Worm (Caenorhabditis elegans) whole organism, mixed stage, embryonic: ENCODE data around the gene M05D6.3.

Source experiments
- M03D4.4 ChIP-seq: sonication (generic microtip); optimal IDR thresholded peaks from 2 replicates; lab custom pipeline; 2017; ENCODE audit warnings: mild to moderate bottlenecking, missing genetic modification characterization, missing compliant biosample characterization
- bed-3 ChIP-seq: fragments of 200-800 bp; sonication (Bioruptor generic); optimal IDR thresholded peaks from 3 replicates; lab custom pipeline; 2018; ENCODE audit warnings: mild to moderate bottlenecking, missing genetic modification characterization, moderate library complexity, missing compliant biosample characterization
- blmp-1 ChIP-seq: fragments of 150-350 bp; optimal IDR thresholded peaks from 2 replicates; lab custom pipeline; 2014; ENCODE audit warnings: missing biosample characterization, missing genetic modification characterization
- ceh-39 ChIP-seq: fragments of 150-350 bp; optimal IDR thresholded peaks from 2 replicates; lab custom pipeline; 2014; ENCODE audit warnings: missing biosample characterization, missing genetic modification characterization
- ceh-43 ChIP-seq: fragments of 200-800 bp; sonication (Bioruptor generic); optimal IDR thresholded peaks from 2 replicates; lab custom pipeline; 2018; ENCODE audit warnings: mild to moderate bottlenecking, missing genetic modification characterization, moderate library complexity, missing compliant biosample characterization
- ceh-83 ChIP-seq: fragments of 200-800 bp; sonication (Bioruptor generic); optimal IDR thresholded peaks from 2 replicates; lab custom pipeline; 2018; ENCODE audit warnings: mild to moderate bottlenecking, missing genetic modification characterization, missing compliant biosample characterization
- ces-1 ChIP-seq: fragments of 150-350 bp; optimal IDR thresholded peaks from 2 replicates; lab custom pipeline; 2014; ENCODE audit warnings: missing biosample characterization, missing genetic modification reagents, missing genetic modification characterization
- cnd-1 ChIP-seq: fragments of 200-800 bp; sonication (Bioruptor generic); optimal IDR thresholded peaks from 2 replicates; lab custom pipeline; 2018; ENCODE audit warnings: mild to moderate bottlenecking, missing genetic modification characterization, missing compliant biosample characterization
- drap-1 ChIP-seq: fragments of 200-800 bp; sonication (Bioruptor generic); optimal IDR thresholded peaks from 3 replicates; lab custom pipeline; 2018; ENCODE audit warnings: mild to moderate bottlenecking, missing genetic modification characterization, missing compliant biosample characterization
- elt-1 ChIP-seq: sonication (generic microtip); optimal IDR thresholded peaks from 2 replicates; lab custom pipeline; 2017; ENCODE audit warnings: missing genetic modification characterization, mild to moderate bottlenecking, missing compliant biosample characterization, antibody characterized with exemption, moderate library complexity, borderline replicate concordance; ENCODE audit not compliant: insufficient read depth
- elt-3 ChIP-seq: fragments of 150-350 bp; optimal IDR thresholded peaks from 2 replicates; lab custom pipeline; 2014; ENCODE audit warnings: missing biosample characterization, missing genetic modification characterization
- flh-1 ChIP-seq: fragments of 200-800 bp; sonication (Bioruptor generic); optimal IDR thresholded peaks from 2 replicates; lab custom pipeline; 2018; ENCODE audit warnings: mild to moderate bottlenecking, missing genetic modification characterization, moderate library complexity, missing compliant biosample characterization
- ham-2 ChIP-seq: fragments of 200-800 bp; sonication (Bioruptor generic); optimal IDR thresholded peaks from 2 replicates; lab custom pipeline; 2018; ENCODE audit warnings: mild to moderate bottlenecking, missing genetic modification characterization, missing compliant biosample characterization
- hlh-1 ChIP-seq: fragments of 150-350 bp; optimal IDR thresholded peaks from 2 replicates; lab custom pipeline; 2014; ENCODE audit warnings: missing biosample characterization, missing genetic modification reagents, missing genetic modification characterization
- lin-32 ChIP-seq: fragments of 200-800 bp; sonication (Bioruptor generic); optimal IDR thresholded peaks from 2 replicates; lab custom pipeline; 2018; ENCODE audit warnings: mild to moderate bottlenecking, missing genetic modification characterization, missing compliant biosample characterization
- mab-5 ChIP-seq: fragments of 150-350 bp; optimal IDR thresholded peaks from 2 replicates; lab custom pipeline; 2014; ENCODE audit warnings: missing biosample characterization, missing genetic modification characterization
- mep-1 ChIP-seq: fragments of 150-350 bp; optimal IDR thresholded peaks from 2 replicates; lab custom pipeline; 2017; ENCODE audit warnings: missing biosample characterization, missing genetic modification reagents, missing genetic modification characterization, inconsistent platforms
- mls-2 ChIP-seq: sonication (generic microtip); optimal IDR thresholded peaks from 2 replicates; lab custom pipeline; 2016; ENCODE audit warnings: mild to moderate bottlenecking, missing genetic modification characterization, moderate library complexity, missing compliant biosample characterization
- nhr-12 ChIP-seq: fragments of 150-350 bp; optimal IDR thresholded peaks from 2 replicates; lab custom pipeline; 2014; ENCODE audit warnings: missing biosample characterization, missing genetic modification characterization
- nhr-2 ChIP-seq: fragments of 150-350 bp; optimal IDR thresholded peaks from 2 replicates; lab custom pipeline; 2014; ENCODE audit warnings: missing biosample characterization, missing genetic modification characterization
- nhr-237 ChIP-seq: fragments of 150-350 bp; optimal IDR thresholded peaks from 2 replicates; lab custom pipeline; 2014; ENCODE audit warnings: missing biosample characterization, missing genetic modification characterization
- nhr-28 ChIP-seq: fragments of 150-350 bp; optimal IDR thresholded peaks from 2 replicates; lab custom pipeline; 2014; ENCODE audit warnings: missing biosample characterization, missing genetic modification characterization
- nhr-76 ChIP-seq: sonication (generic microtip); optimal IDR thresholded peaks from 2 replicates; lab custom pipeline; 2017; ENCODE audit warnings: missing biosample characterization, missing genetic modification characterization
- pha-4 ChIP-seq: fragments of 150-350 bp; optimal IDR thresholded peaks from 2 replicates; lab custom pipeline; 2018; ENCODE audit warnings: missing biosample characterization, missing genetic modification reagents, missing genetic modification characterization
- snpc-4 ChIP-seq: fragments of 150-350 bp; optimal IDR thresholded peaks from 2 replicates; lab custom pipeline; 2014; ENCODE audit warnings: missing biosample characterization, missing genetic modification characterization
- sptf-1 ChIP-seq: sonication (generic microtip); optimal IDR thresholded peaks from 2 replicates; lab custom pipeline; 2017; ENCODE audit warnings: mild to moderate bottlenecking, missing genetic modification characterization, moderate library complexity, missing compliant biosample characterization
- tbx-8 ChIP-seq: fragments of 200-800 bp; sonication (Bioruptor generic); optimal IDR thresholded peaks from 2 replicates; lab custom pipeline; 2018; ENCODE audit warnings: mild to moderate bottlenecking, missing genetic modification characterization, moderate library complexity, missing compliant biosample characterization
- unc-120 ChIP-seq: sonication (generic microtip); optimal IDR thresholded peaks from 2 replicates; lab custom pipeline; 2017; ENCODE audit warnings: missing genetic modification characterization, missing compliant biosample characterization; ENCODE audit not compliant: poor library complexity, severe bottlenecking
- unc-39 ChIP-seq: fragments of 150-350 bp; optimal IDR thresholded peaks from 2 replicates; lab custom pipeline; 2014; ENCODE audit warnings: missing biosample characterization, missing genetic modification characterization
- unc-62 ChIP-seq: fragments of 150-350 bp; optimal IDR thresholded peaks from 2 replicates; lab custom pipeline; 2014; ENCODE audit warnings: missing biosample characterization, missing genetic modification reagents, missing genetic modification characterization
- zip-8 ChIP-seq: fragments of 150-350 bp; optimal IDR thresholded peaks from 2 replicates; lab custom pipeline; 2014; ENCODE audit warnings: missing biosample characterization, missing genetic modification characterization
- ztf-11 ChIP-seq: fragments of 150-350 bp; optimal IDR thresholded peaks from 2 replicates; lab custom pipeline; 2014; ENCODE audit warnings: missing biosample characterization, missing genetic modification characterization

The M05D6.3 gene

ce11 chrII:8435005-8435404 lies 40.6 kb upstream of the M05D6.3 start, which contains the start of gene acp-4:
Gene acp-4 (minus strand): TSS chrII:8435105.
- TF ChIP-seq cnd-1 (tag; lab: Kevin White, UChicago) (no peak), zip-8 (tag; lab: Kevin White, UChicago) (no peak), bed-3 (GFP tag; lab: Kevin White, UChicago) (no peak), mab-5 (no peak), drap-1 (GFP tag; lab: Kevin White, UChicago) (no peak), ceh-39 (tag; lab: Kevin White, UChicago) (no peak)

ce11 chrII:8437035-8437434 lies 38.5 kb upstream of the M05D6.3 start, which contains the start of gene acp-3:
Gene acp-3 (minus strand): TSS chrII:8437135.
- TF ChIP-seq blmp-1 (tag; lab: Kevin White, UChicago) (no peak), nhr-28 (tag; lab: Kevin White, UChicago) (no peak), hlh-1 (tag; lab: Kevin White, UChicago) (no peak), mls-2 (tag; lab: Kevin White, UChicago) (no peak), cnd-1 (tag; lab: Kevin White, UChicago) (no peak), sptf-1 (tag; lab: Kevin White, UChicago) (no peak), elt-1 (no peak), elt-3 (tag; lab: Kevin White, UChicago) (no peak), nhr-12 (tag; lab: Kevin White, UChicago) (no peak), nhr-237 (tag; lab: Kevin White, UChicago) (no peak), pha-4 (tag; lab: Kevin White, UChicago) (no peak), unc-62 (GFP tag; lab: Kevin White, UChicago) (no peak), mep-1 (tag; lab: Kevin White, UChicago) (no peak), ham-2 (no peak), unc-120 (tag; lab: Kevin White, UChicago) (no peak), ceh-39 (tag; lab: Kevin White, UChicago) (no peak), ztf-11 (tag; lab: Kevin White, UChicago) (no peak)

ce11 chrII:8438791-8439287 lies 36.7 kb upstream of the M05D6.3 start, which contains the start of gene lips-10:
Gene lips-10 (plus strand): TSS chrII:8439168.
- TF ChIP-seq cnd-1 (tag; lab: Kevin White, UChicago) (no peak), zip-8 (tag; lab: Kevin White, UChicago) (no peak), mep-1 (tag; lab: Kevin White, UChicago) (no peak), drap-1 (GFP tag; lab: Kevin White, UChicago) (no peak), mls-2 (tag; lab: Kevin White, UChicago) (no peak), ham-2 (peak; percentile 36), sptf-1 (tag; lab: Kevin White, UChicago) (no peak)

ce11 chrII:8440097-8440496 lies 35.5 kb upstream of the M05D6.3 start:
- TF ChIP-seq ham-2 (no peak), nhr-28 (tag; lab: Kevin White, UChicago) (no peak), ceh-39 (tag; lab: Kevin White, UChicago) (no peak), zip-8 (tag; lab: Kevin White, UChicago) (peak; percentile 7)
- TF ChIP-seq, all 35 proteins: peak for 1

- TF ChIP-seq elt-3 (tag; lab: Kevin White, UChicago): no peak
- TF ChIP-seq nhr-28 (tag; lab: Kevin White, UChicago): peak; percentile 17
These were observed 34.8 kb upstream of the M05D6.3 start for ce11 chrII:8440792-8441191.

ce11 chrII:8441519-8441918 lies 34.1 kb upstream of the M05D6.3 start:
- TF ChIP-seq bed-3 (GFP tag; lab: Kevin White, UChicago) (no peak), zip-8 (tag; lab: Kevin White, UChicago) (no peak), ceh-43 (no peak)
- TF ChIP-seq, all 35 proteins: peak for 0

ce11 chrII:8442176-8442575 lies 33.4 kb upstream of the M05D6.3 start:
- TF ChIP-seq snpc-4 (tag; lab: Kevin White, UChicago): no peak
- no peak for TF ChIP-seq nhr-76 (tag; lab: Kevin White, UChicago)
- no peak for TF ChIP-seq tbx-8 (GFP tag; lab: Kevin White, UChicago)
- no peak for TF ChIP-seq blmp-1 (tag; lab: Kevin White, UChicago)
- TF ChIP-seq nhr-237 (tag; lab: Kevin White, UChicago): peak; percentile 47
- no peak for TF ChIP-seq nhr-28 (tag; lab: Kevin White, UChicago)
- TF ChIP-seq ces-1: peak; percentile 4
- no peak for TF ChIP-seq M03D4.4 (tag; lab: Kevin White, UChicago)
- no peak for TF ChIP-seq flh-1 (GFP tag; lab: Kevin White, UChicago)
- no peak for TF ChIP-seq sptf-1 (tag; lab: Kevin White, UChicago)
- no peak for TF ChIP-seq unc-39
- TF ChIP-seq hlh-1 (tag; lab: Kevin White, UChicago): peak; percentile 3
- TF ChIP-seq ceh-39 (tag; lab: Kevin White, UChicago): no peak
- no peak for TF ChIP-seq bed-3 (GFP tag; lab: Kevin White, UChicago)
- TF ChIP-seq cnd-1 (tag; lab: Kevin White, UChicago): no peak
- TF ChIP-seq elt-1: no peak
- no peak for TF ChIP-seq drap-1 (GFP tag; lab: Kevin White, UChicago)
- TF ChIP-seq lin-32 (GFP tag; lab: Kevin White, UChicago): peak; percentile 17
- TF ChIP-seq ztf-11 (tag; lab: Kevin White, UChicago): no peak
- no peak for TF ChIP-seq ceh-83 (GFP tag; lab: Kevin White, UChicago)
- TF ChIP-seq pha-4 (tag; lab: Kevin White, UChicago): no peak
- peak; percentile 78 for TF ChIP-seq unc-120 (tag; lab: Kevin White, UChicago)
- TF ChIP-seq nhr-2 (tag; lab: Kevin White, UChicago): no peak
- TF ChIP-seq unc-62 (GFP tag; lab: Kevin White, UChicago): no peak
- no peak for TF ChIP-seq zip-8 (tag; lab: Kevin White, UChicago)
- TF ChIP-seq ham-2: peak; percentile 33
- no peak for TF ChIP-seq elt-3 (tag; lab: Kevin White, UChicago)
